Fruit fly (Drosophila melanogaster): Measurements from ENCODE around the gene Ccdc39.
A peak's percentile ranks its signal among the peaks of the same experiment; 100 is the strongest.

The Ccdc39 gene

DNA sequence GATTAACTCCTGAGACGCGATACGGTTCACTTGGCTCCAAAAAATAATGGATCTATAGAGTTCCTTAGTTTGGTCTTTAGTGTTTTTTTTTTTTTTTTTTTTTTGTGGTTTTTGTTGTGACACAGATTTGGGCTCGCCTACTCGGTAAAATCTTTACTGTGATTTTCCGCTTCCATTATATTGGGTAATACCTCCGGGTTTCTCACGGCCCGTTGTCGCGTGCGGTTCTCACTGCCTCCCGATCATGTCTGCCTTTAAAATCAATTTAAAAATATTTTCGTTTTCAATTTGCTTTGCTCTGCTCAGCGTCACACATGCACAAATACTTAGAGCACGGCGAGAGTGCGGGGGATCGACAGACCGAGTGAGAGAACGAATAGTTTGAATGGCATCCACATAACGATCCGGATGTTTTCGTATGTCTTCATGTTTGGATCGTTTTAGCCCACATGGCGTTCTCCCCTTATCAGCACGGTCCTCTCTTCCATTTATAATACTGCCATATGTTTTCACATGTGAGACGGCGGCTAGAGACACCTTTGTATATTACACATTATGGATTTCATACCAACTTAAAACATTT lies 38.2 kb downstream of the Ccdc39 start:
- peak; percentile 19 for TF ChIP-seq noc (tag; optimal IDR thresholded peaks at IDR 0.05)

DNA sequence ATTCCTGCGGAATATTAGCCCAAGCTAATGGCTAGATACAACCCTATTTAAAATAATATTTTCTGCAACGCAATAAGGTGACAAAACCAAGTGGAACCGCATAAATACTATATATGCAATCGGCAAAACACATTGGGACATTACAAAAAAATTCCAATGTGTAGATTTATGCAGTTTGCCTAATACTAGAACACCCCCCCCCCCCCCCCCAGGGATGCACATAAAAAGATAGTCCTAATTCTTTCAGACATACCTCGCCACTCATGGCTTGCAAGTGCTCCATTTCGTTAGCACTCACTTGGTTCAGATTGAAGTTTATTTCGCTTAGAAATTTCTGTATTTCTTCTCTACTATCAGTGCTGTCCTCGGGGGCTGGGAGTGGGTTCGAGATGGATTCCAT lies 39.0 kb downstream of the Ccdc39 start:
- no peak for TF ChIP-seq noc (tag; optimal IDR thresholded peaks at IDR 0.05)

DNA sequence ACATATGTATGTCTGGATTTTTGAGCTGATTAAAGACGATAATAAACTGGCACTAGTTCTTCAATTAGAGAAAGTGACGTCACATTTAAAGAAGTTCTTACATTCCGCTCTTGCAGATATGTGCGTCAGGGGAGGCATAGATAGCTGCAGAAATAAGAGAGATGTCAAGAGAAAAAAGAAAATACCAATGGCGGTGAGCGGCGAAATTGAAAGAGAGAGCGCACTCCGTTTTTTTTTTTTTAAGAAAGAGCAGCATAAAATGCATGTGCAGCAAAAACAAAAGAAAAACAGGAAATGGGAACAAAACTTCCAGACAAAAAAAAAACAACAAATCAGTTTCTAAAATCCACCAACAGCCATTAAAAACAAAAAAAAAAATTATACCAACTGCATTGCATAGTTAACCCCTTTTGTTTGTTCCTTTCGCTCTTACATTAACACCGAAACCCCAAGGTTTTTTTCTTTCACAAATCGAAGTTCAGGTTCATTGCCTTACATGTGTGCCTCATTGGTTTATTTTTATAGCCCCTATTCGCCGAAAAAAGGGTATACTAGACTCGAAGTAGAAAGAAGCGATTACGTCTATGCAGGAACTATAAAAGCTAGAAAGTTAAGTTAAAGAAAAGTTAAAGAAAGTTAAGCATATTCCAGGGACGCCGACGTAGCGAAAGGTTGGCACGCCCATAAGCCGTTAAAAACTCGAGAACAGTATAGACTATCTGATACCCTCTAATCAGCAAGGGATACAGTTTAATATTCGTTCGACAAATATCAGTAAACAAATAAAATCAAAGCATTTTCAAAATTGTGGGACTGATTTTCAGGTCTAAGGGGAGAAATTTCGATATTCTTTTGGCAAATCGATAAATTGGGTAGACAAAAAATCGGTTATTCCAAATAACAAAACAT lies 43.7 kb downstream of the Ccdc39 start:
- TF ChIP-seq noc (tag; optimal IDR thresholded peaks at IDR 0.05), result no peak

DNA sequence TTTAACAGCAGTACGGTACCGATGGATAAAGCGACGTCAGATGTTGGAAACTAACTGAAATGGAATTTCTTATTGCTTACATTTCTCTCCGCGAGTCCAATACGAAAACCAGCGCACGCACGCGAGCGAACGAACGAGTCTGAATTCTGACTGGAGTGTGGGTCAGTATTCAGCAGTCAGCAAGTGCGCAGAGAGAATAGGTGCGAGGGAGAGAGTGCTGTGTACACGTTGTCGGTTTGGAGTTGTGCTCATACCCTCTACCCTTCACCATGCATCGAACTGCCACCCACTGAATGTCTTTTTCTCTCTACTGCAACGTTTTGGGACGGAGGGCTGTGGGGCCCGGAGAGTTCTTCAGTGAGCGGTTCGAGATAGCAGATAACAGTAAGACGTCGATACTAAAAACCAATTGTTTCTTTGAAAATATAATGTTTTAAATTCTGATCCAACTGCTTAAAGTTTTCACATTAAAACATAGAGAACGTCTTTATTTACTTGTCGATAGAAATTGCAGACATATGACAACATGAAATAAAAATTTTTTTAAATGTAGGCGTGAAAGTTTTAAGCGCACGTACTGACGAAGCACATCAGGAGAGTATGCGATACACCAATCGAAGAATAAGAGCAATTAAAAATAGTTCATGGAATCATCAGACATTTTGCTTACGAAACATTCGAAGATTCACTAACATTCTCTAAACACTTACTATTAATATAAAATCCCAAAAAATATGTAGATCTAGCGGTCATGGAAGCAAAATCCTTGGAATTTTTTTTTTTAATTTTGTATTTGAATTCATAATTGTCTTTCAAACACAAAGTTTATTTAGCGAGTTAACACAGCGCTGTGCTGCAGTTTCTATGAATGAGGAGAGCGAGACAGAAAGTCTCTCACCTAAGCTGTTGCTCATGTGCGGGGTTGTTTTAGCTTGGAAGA lies 44.8 kb downstream of the Ccdc39 start:
- peak; percentile 81 for TF ChIP-seq noc (tag; optimal IDR thresholded peaks at IDR 0.05)

DNA sequence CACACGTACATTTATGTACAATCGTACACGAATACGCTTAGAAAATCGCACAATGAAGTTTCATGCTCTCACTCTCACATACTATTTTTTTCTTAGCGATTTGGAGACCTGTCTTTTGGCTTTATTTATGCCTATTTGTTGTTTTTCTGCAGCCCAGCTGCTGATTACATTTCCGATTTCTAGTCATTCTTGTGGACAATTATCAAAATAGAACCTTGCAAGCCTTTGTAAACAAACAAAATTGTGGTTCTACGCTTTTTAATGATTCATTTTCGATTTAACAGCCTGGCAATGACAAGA lies 45.4 kb downstream of the Ccdc39 start:
- TF ChIP-seq noc (tag; optimal IDR thresholded peaks at IDR 0.05), result no peak

DNA sequence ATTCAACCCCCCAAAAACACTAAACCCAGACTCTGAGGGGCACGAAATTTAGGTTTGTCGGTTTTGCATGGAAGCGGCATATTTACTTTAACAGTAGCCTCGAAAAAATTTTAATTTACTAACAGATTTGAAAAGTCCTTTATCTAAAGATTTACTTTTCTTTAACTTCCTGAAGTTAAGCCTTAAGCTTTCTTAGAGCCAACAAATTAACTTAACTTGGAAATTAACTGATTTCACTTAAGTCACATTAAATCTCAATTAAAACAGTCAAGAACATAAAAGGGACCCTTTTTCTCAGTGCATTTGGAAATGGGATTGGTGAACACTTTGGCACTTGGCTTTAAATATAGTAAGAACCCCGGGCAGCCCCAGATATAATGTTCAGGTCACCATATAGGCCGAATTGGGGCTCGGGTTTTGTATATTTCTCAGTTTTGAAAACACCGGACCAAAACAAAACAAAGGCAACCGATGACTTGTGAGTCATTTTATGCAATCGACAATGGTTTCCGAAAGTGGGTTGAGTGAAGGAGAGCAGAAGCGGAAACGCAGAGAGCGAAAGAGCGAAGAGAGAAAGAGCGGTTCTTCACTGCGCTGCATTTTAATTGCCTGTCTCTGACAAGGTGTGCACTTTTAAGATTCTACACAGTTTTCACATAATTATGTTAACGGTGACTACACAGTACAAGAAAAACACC lies 45.9 kb downstream of the Ccdc39 start:
- TF ChIP-seq noc (tag; optimal IDR thresholded peaks at IDR 0.05), result no peak

DNA sequence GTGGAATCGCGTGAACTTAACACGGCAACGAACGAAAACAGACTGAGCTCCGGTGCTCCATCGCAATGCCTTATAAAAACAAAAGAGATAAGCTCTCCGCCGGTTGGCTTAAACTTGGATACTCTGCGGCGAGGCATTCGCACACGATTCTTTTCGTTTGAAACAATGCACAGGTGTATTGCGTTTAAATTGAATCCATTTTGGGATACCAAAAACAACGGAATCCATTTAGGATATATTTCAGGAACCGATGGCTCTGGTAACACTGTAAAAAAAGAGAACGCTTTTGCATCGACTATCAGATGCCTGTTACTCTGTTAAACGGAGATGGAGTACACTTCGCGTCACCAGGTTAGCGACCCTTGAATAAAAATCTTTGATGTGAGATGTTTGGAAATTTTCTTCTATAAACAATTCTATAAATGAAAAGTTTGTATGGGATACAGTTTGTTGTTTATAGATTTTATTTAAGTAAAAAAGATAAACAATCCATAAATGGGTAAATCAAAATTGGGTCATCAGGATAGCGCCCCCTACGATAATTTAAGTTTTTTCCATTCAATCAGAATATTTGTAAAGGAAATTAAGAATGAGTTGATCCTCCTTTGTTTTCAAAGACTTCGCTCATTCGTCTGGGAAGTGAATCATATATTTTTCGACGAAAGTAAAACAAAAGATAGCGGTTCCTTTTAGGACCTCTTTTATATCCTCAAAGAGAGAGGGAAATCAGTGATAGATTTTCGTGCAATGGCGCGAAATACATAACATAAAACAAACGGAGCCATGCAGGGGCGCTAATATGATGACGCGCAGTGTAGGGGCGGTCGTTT lies 52.5 kb downstream of the Ccdc39 start, which contains the start of gene Nep2:
TSS of gene Nep2 (minus strand) at position 51 of the 830 bp plus-strand sequence.
- peak; percentile 44 for TF ChIP-seq noc (tag; optimal IDR thresholded peaks at IDR 0.05)

All from whole organism, larva.